Comparison of ENCODE assay signal across 2 worm cellular contexts in the genomic region with DNA sequence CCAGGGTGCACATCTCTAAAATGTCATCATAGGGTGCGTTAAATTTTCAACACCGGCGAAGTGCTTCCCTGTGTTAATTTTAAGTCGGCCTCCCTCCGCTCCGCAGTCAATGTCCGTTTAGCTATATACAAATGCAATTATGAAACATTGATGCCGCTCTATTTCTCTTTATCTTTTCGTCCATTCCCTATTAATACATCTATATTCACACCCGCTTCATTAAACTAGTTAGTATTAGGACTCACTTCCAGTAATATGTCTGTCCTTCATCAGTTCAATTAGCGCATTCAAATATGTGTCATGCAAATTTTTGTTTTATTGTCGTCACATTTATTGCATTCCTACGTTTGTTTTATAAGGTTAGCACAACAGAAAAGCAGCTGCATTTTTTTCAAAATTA.
TF ChIP-seq lines count a peak whose summit lies in the region.

No protein-coding gene starts in this region.

TF ChIP-seq in whole organism, late embryonic, 69 proteins besides CTCF, POLR2A, EP300 and RAD21:
- TF ChIP-seq sdc-2 (tag; optimal IDR thresholded peaks at IDR 0.05; lab: Kevin White, UChicago), result no peak
- TF ChIP-seq unc-42 (tag; optimal IDR thresholded peaks at IDR 0.05; lab: Kevin White, UChicago), result peak; percentile 68

TF ChIP-seq in whole organism, mixed stage, embryonic, 35 proteins besides CTCF, POLR2A, EP300 and RAD21:
- no peak for TF ChIP-seq tbx-8 (GFP tag; optimal IDR thresholded peaks at IDR 0.05; lab: Kevin White, UChicago)
- peak; percentile 63 for TF ChIP-seq ces-1 (GFP tag; optimal IDR thresholded peaks at IDR 0.05; lab: Kevin White, UChicago)
TF ChIP-seq in whole organism, mixed stage, embryonic: peak in this region for 1.
